Worm (Caenorhabditis elegans) whole organism, L4/young adult: Measurements from ENCODE around the gene dhs-31.

Experiments
- W03F9.2 ChIP-seq: fragments of 150-350 bp; optimal IDR thresholded peaks from 2 replicates; lab custom pipeline; 2014; ENCODE audit warnings: missing biosample characterization, missing genetic modification characterization
- dao-5 ChIP-seq: sonication (generic microtip); optimal IDR thresholded peaks from 2 replicates; lab custom pipeline; 2016; ENCODE audit warnings: missing genotype, missing genetic modification characterization, moderate library complexity, missing compliant biosample characterization
- him-1 ChIP-seq: sonication (generic microtip); optimal IDR thresholded peaks from 2 replicates; lab custom pipeline; 2016; ENCODE audit warnings: missing genotype, missing genetic modification reagents, missing genetic modification characterization, missing compliant biosample characterization

DNA sequence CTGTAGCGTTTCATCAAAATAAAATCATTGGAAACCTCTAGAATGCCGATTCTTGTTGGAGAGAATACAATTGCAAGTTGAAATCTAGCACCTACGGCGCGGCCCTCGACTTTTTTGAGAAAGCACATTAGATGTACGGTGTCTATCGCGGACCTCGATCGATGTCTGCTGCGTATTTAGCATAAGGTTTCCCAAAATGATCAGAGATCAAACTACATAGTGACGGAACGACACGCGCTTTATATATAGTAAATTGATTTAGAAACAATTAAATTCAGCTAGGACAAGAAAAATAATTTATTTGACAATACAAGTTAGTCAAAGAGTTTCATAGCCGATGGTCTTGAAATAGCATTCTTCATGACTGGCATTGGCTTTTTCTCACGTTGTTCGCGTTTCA, 14.6 kb downstream of the dhs-31 start:
- TF ChIP-seq dao-5 (tag; lab: Kevin White, UChicago), result no peak
- TF ChIP-seq W03F9.2, result no peak
- TF ChIP-seq him-1, result no peak
